Fruit fly (Drosophila melanogaster): ENCODE data around the gene CG8478.

The CG8478 gene

dm6 chr3R:9762955-9763931 lies at the start of gene CG8478, which contains the start of gene Snap24 (continued):
- TF ChIP-seq CG8765 (GFP tag; IDR thresholded peaks at IDR 0.05) (no peak), h (optimal IDR thresholded peaks at IDR 0.05) (no peak), CG13296 (GFP tag; optimal IDR thresholded peaks at IDR 0.05) (no peak), ham (GFP tag; IDR thresholded peaks at IDR 0.05) (no peak), CG33213 (GFP tag; optimal IDR thresholded peaks at IDR 0.05) (no peak), wor (GFP tag; IDR thresholded peaks at IDR 0.05) (no peak), H15 (GFP tag; IDR thresholded peaks at IDR 0.05) (no peak), jumu (GFP tag; optimal IDR thresholded peaks at IDR 0.05) (no peak), otp (GFP tag; IDR thresholded peaks at IDR 0.05) (no peak), CG2678 (tag; optimal IDR thresholded peaks at IDR 0.05) (no peak), kah (GFP tag; optimal IDR thresholded peaks at IDR 0.05) (no peak), Antp (GFP tag; optimal IDR thresholded peaks at IDR 0.05) (no peak), sens (GFP tag) (peak; percentile 91), ap (GFP tag; IDR thresholded peaks at IDR 0.05) (no peak), CG11723 (GFP tag; optimal IDR thresholded peaks at IDR 0.05) (no peak), kay (GFP tag; optimal IDR thresholded peaks at IDR 0.05) (peak; percentile 85), CG11504 (tag; optimal IDR thresholded peaks at IDR 0.05) (no peak), gt (GFP tag; IDR thresholded peaks at IDR 0.05) (no peak), Hsf (GFP tag; optimal IDR thresholded peaks at IDR 0.05) (no peak), sens-2 (GFP tag; IDR thresholded peaks at IDR 0.05) (no peak), crp (GFP tag; optimal IDR thresholded peaks at IDR 0.05) (no peak), Six4 (GFP tag; optimal IDR thresholded peaks at IDR 0.05) (no peak), CG32532 (GFP tag; IDR thresholded peaks at IDR 0.05) (no peak), ab (GFP tag; optimal IDR thresholded peaks at IDR 0.05) (no peak), chm (GFP tag; IDR thresholded peaks at IDR 0.05) (no peak), CG16813 (GFP tag; IDR thresholded peaks at IDR 0.05; ENCODE audit: partially characterized antibody) (peak; percentile 81), ttk (GFP tag; IDR thresholded peaks at IDR 0.05) (no peak), CG11247 (GFP tag; IDR thresholded peaks at IDR 0.05) (no peak), CG3163 (GFP tag; optimal IDR thresholded peaks at IDR 0.05) (no peak), odd (GFP tag; optimal IDR thresholded peaks at IDR 0.05) (no peak), CG7987 (GFP tag; optimal IDR thresholded peaks at IDR 0.05) (no peak), Spps (tag; optimal IDR thresholded peaks at IDR 0.05) (no peak), CG8281 (tag; optimal IDR thresholded peaks at IDR 0.05) (no peak), fd96Cb (tag; optimal IDR thresholded peaks at IDR 0.05) (no peak), Dip2 (GFP tag; IDR thresholded peaks at IDR 0.05) (no peak), CG10654 (GFP tag; optimal IDR thresholded peaks at IDR 0.05) (no peak), Bgb (GFP tag; IDR thresholded peaks at IDR 0.05; ENCODE audit: partially characterized antibody) (peak; percentile 85), CG15479 (GFP tag; optimal IDR thresholded peaks at IDR 0.05) (no peak), caup (GFP tag; optimal IDR thresholded peaks at IDR 0.05; ENCODE audit: severe bottlenecking) (no peak), CG43689 (GFP tag; IDR thresholded peaks at IDR 0.05) (no peak), Sin3A (optimal IDR thresholded peaks at IDR 0.05) (no peak), CG34224 (GFP tag; IDR thresholded peaks at IDR 0.05; ENCODE audit: partially characterized antibody) (peak; percentile 79), ara (GFP tag; IDR thresholded peaks at IDR 0.05) (no peak), seq (GFP tag; IDR thresholded peaks at IDR 0.05) (no peak), CG10274 (GFP tag; optimal IDR thresholded peaks at IDR 0.05) (no peak), cato (GFP tag; optimal IDR thresholded peaks at IDR 0.05; ENCODE audit: borderline replicate concordance) (no peak), YL-1 (GFP tag; optimal IDR thresholded peaks at IDR 0.05) (peak; percentile 8), ci (GFP tag; IDR thresholded peaks at IDR 0.05) (no peak), CG18011 (GFP tag; optimal IDR thresholded peaks at IDR 0.05) (no peak), Poxn (GFP tag; IDR thresholded peaks at IDR 0.05) (no peak)

Data from whole organism, embryonic.